Worm (Caenorhabditis elegans) whole organism, L1 larva: ENCODE results near the gene K11H3.2.

Source experiments
- aly-2 ChIP-seq: fragments of 150-350 bp; optimal IDR thresholded peaks from 2 replicates; lab custom pipeline; 2014; ENCODE audit warnings: missing biosample characterization, missing genetic modification characterization
- elt-3 ChIP-seq, 6 experiments: fragments of 150-350 bp in 1 of 6; sonication (generic microtip); optimal IDR thresholded peaks; 2 replicates each; lab custom pipeline; 2017 to 2018; ENCODE audit warnings: missing biosample characterization in 6 of 6, missing genetic modification characterization in 6 of 6, inconsistent platforms in 1 of 6
- mdl-1 ChIP-seq, 2 experiments: fragments of 150-350 bp; optimal IDR thresholded peaks; 2 replicates each; lab custom pipeline; 2014 to 2017; ENCODE audit warnings: missing biosample characterization in 2 of 2, missing genetic modification characterization in 2 of 2, inconsistent platforms in 1 of 2
- mep-1 ChIP-seq: fragments of 150-350 bp; optimal IDR thresholded peaks from 2 replicates; lab custom pipeline; 2014; ENCODE audit warnings: missing biosample characterization, missing genetic modification characterization
- nhr-76 ChIP-seq: sonication (generic microtip); optimal IDR thresholded peaks from 2 replicates; lab custom pipeline; 2017; ENCODE audit warnings: missing biosample characterization, missing genetic modification characterization
- snpc-4 ChIP-seq: fragments of 150-350 bp; optimal IDR thresholded peaks from 2 replicates; lab custom pipeline; 2014; ENCODE audit warnings: missing biosample characterization, missing genetic modification characterization
- sox-4 ChIP-seq: sonication (generic microtip); optimal IDR thresholded peaks from 2 replicates; lab custom pipeline; 2016; ENCODE audit warnings: missing genetic modification characterization, missing compliant biosample characterization
- ztf-4 ChIP-seq: fragments of 150-350 bp; optimal IDR thresholded peaks from 2 replicates; lab custom pipeline; 2014; ENCODE audit warnings: missing biosample characterization, missing genetic modification characterization

ce11 chrIII:9853667-9854620 is 7.8 kb downstream of the K11H3.2 start:
- TF ChIP-seq aly-2 (tag; lab: Kevin White, UChicago), result no peak
- no peak for TF ChIP-seq elt-3 (tag; optimal IDR thresholded peaks at IDR 0.05; lab: Kevin White, UChicago)
- no peak for TF ChIP-seq ztf-4 (tag; lab: Kevin White, UChicago)
- no peak for TF ChIP-seq snpc-4 (tag; lab: Kevin White, UChicago)
- no peak for TF ChIP-seq sox-4 (tag; lab: Kevin White, UChicago)
- TF ChIP-seq mdl-1 (tag; optimal IDR thresholded peaks at IDR 0.05; lab: Kevin White, UChicago), result no peak
- no peak for TF ChIP-seq nhr-76 (tag; lab: Kevin White, UChicago)
- no peak for TF ChIP-seq mep-1 (tag; lab: Kevin White, UChicago)
